Fruit fly (Drosophila melanogaster): ENCODE data around the gene CG42831.

The CG42831 gene

DNA sequence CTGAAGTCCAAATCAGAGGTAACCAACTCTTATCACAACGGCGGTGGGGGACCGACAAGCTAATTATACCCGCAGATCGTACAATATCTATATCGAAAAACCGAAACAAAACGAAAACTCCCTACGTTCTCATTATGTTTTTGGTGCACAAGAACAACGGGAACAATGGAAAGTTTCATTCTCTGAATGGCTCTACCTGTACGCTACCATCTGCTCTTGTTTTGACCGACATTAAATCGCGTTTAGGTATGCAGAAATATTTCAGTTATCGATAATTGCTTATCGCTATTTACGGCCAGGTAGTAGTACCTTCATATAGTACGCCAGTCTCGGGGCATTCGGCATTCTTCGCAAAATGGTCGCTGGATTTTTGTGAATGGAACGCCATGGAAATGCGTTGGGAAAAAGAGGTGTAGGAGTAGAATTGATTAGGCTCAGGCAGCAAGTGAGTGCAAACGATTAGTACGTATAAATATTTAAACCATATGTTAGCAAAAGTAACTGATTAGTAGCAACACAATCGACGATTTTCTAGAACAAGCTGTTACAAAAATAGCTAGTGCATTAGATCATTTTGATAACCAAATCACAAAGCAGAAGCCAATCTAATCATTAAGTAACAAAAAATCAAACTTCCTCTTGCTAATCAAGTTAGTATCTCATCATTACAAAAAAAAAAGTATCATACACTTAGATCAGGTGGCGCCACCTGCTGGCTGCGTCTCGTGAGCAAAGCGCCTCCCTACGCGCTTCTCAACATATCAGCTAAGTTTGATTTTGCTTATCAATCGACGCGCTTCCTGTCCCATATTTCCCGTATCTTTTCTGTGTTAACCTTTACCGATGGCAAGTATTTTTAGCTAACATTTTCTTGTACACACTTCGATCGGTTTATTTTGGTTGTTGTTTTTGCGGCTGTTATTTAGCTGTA is 48.2 kb downstream of the CG42831 start (continued):
- TF ChIP-seq CG1233 (GFP tag; optimal IDR thresholded peaks at IDR 0.05), result no peak
- TF ChIP-seq MBD-R2 (GFP tag; IDR thresholded peaks at IDR 0.05), result no peak
- TF ChIP-seq CG12769 (tag; optimal IDR thresholded peaks at IDR 0.05), result peak; percentile 32
- TF ChIP-seq trh (GFP tag; optimal IDR thresholded peaks at IDR 0.05), result no peak
- no peak for TF ChIP-seq Ada2b (GFP tag; IDR thresholded peaks at IDR 0.05)
- no peak for TF ChIP-seq CG10462 (GFP tag; optimal IDR thresholded peaks at IDR 0.05)
- no peak for TF ChIP-seq CG11456 (GFP tag; IDR thresholded peaks at IDR 0.05)
- no peak for TF ChIP-seq Mes4 (GFP tag; optimal IDR thresholded peaks at IDR 0.05)
- no peak for TF ChIP-seq CG17802 (tag; optimal IDR thresholded peaks at IDR 0.05)
- TF ChIP-seq hb (GFP tag; IDR thresholded peaks at IDR 0.05; ENCODE audit: partially characterized antibody), result no peak
- no peak for TF ChIP-seq CG4730 (GFP tag; IDR thresholded peaks at IDR 0.05)
- no peak for TF ChIP-seq CG6765 (GFP tag; optimal IDR thresholded peaks at IDR 0.05)
- TF ChIP-seq eve (GFP tag; optimal IDR thresholded peaks at IDR 0.05), result peak in 1 of 2 experiments; percentile 75
- no peak for TF ChIP-seq toy (GFP tag; IDR thresholded peaks at IDR 0.05)
- no peak for TF ChIP-seq ERR (GFP tag; optimal IDR thresholded peaks at IDR 0.05)
- no peak for TF ChIP-seq gt (GFP tag; IDR thresholded peaks at IDR 0.05)
- TF ChIP-seq Gug (GFP tag; IDR thresholded peaks at IDR 0.05), result no peak
- TF ChIP-seq CG8388 (GFP tag; optimal IDR thresholded peaks at IDR 0.05), result no peak
- TF ChIP-seq hkb (optimal IDR thresholded peaks at IDR 0.05), result no peak
- no peak for TF ChIP-seq hkb (GFP tag; IDR thresholded peaks at IDR 0.05)
- TF ChIP-seq zen2 (GFP tag; IDR thresholded peaks at IDR 0.05; ENCODE audit: partially characterized antibody), result no peak
- peak; percentile 18 for TF ChIP-seq Med (GFP tag)
- TF ChIP-seq stc (GFP tag; IDR thresholded peaks at IDR 0.05), result no peak
- TF ChIP-seq CG33213 (GFP tag; optimal IDR thresholded peaks at IDR 0.05), result no peak
- TF ChIP-seq CG10274 (GFP tag; optimal IDR thresholded peaks at IDR 0.05), result no peak
- TF ChIP-seq gsb-n (tag; optimal IDR thresholded peaks at IDR 0.05), result no peak
- TF ChIP-seq CG6813 (GFP tag; optimal IDR thresholded peaks at IDR 0.05), result no peak
- no peak for TF ChIP-seq fd102C (GFP tag; optimal IDR thresholded peaks at IDR 0.05)
- no peak for TF ChIP-seq kni (GFP tag; optimal IDR thresholded peaks at IDR 0.05)
- TF ChIP-seq Vsx1 (GFP tag; optimal IDR thresholded peaks at IDR 0.05), result peak; percentile 81
- TF ChIP-seq emc (GFP tag; optimal IDR thresholded peaks at IDR 0.05), result no peak
- TF ChIP-seq Poxn (GFP tag; IDR thresholded peaks at IDR 0.05), result no peak
- TF ChIP-seq Awh (GFP tag; IDR thresholded peaks at IDR 0.05), result no peak
- TF ChIP-seq CG12155 (GFP tag; optimal IDR thresholded peaks at IDR 0.05), result no peak
- TF ChIP-seq CG30020 (tag; optimal IDR thresholded peaks at IDR 0.05), result no peak
- TF ChIP-seq ara (GFP tag; IDR thresholded peaks at IDR 0.05), result 0 out of 2 replicates have a peak, but pooled peaks have one; percentile 26
- no peak for TF ChIP-seq CG34422 (GFP tag; IDR thresholded peaks at IDR 0.05)
- TF ChIP-seq GATAe (GFP tag; conservative IDR thresholded peaks at IDR 0.05), result 0 out of 2 replicates have a peak, but pooled peaks have one; percentile 25
- no peak for TF ChIP-seq pfk (GFP tag; optimal IDR thresholded peaks at IDR 0.05)
- TF ChIP-seq gce (GFP tag; IDR thresholded peaks at IDR 0.05), result no peak
- TF ChIP-seq CG7271 (tag; optimal IDR thresholded peaks at IDR 0.05), result no peak
- no peak for TF ChIP-seq CG18011 (GFP tag; optimal IDR thresholded peaks at IDR 0.05)
- no peak for TF ChIP-seq CG7556 (GFP tag; optimal IDR thresholded peaks at IDR 0.05)
- TF ChIP-seq CG31365 (tag; optimal IDR thresholded peaks at IDR 0.05), result no peak
- TF ChIP-seq Dip3 (GFP tag; optimal IDR thresholded peaks at IDR 0.05), result no peak
- peak; percentile 84 for TF ChIP-seq CG8290 (GFP tag; optimal IDR thresholded peaks at IDR 0.05)
- peak; percentile 16 to 74 for TF ChIP-seq CG8290 (tag; optimal IDR thresholded peaks at IDR 0.05)
- no peak for TF ChIP-seq Hey (tag; optimal IDR thresholded peaks at IDR 0.05)
- no peak for TF ChIP-seq C15 (GFP tag; IDR thresholded peaks at IDR 0.05)
- TF ChIP-seq dm (GFP tag; optimal IDR thresholded peaks at IDR 0.05), result no peak

Measured in whole organism, embryonic.